Fruit fly (Drosophila melanogaster) whole organism, wandering third instar larva: Measurements from ENCODE around the gene CG15211.

ENCODE experiments used
- CG9705 ChIP-seq: fragments of 200-800 bp; sonication (Bioruptor generic); optimal IDR thresholded peaks from 2 replicates; lab custom pipeline; 2018; ENCODE audit warnings: missing biosample characterization, mild to moderate bottlenecking, missing genetic modification characterization
- Dfd ChIP-seq: fragments of >200 bp; optimal IDR thresholded peaks from 2 replicates; lab custom pipeline; 2017; ENCODE audit warnings: missing biosample characterization, missing genetic modification characterization
- Hr78 ChIP-seq: fragments of >200 bp; optimal IDR thresholded peaks from 2 replicates; lab custom pipeline; 2017; ENCODE audit warnings: missing biosample characterization, missing genetic modification characterization
- Rel ChIP-seq, 2 experiments: fragments of 200-800 bp; sonication (Bioruptor generic) in 1 of 2; optimal IDR thresholded peaks; 2 replicates in 1 of 2; 3 replicates in 1 of 2; lab custom pipeline; 2016 to 2019; ENCODE audit warnings: mild to moderate bottlenecking in 2 of 2, missing biosample characterization in 2 of 2, missing genetic modification characterization in 2 of 2, moderate library complexity in 1 of 2
- foxo ChIP-seq, 2 experiments: fragments of 200-800 bp; sonication (Bioruptor generic); optimal IDR thresholded peaks; 2 replicates in 1 of 2; 3 replicates in 1 of 2; lab custom pipeline; 2016 to 2017; ENCODE audit warnings: missing biosample characterization in 2 of 2, missing genetic modification characterization in 2 of 2
- fru ChIP-seq: fragments of 200-800 bp; sonication (Bioruptor generic); optimal IDR thresholded peaks from 3 replicates; lab custom pipeline; 2016; ENCODE audit warnings: missing biosample characterization, mild to moderate bottlenecking, missing genetic modification characterization
- h ChIP-seq: fragments of 200-800 bp; sonication (Bioruptor generic); optimal IDR thresholded peaks from 3 replicates; lab custom pipeline; 2016; ENCODE audit warnings: missing biosample characterization, mild to moderate bottlenecking, missing genetic modification characterization
- pan ChIP-seq: fragments of >200 bp; optimal IDR thresholded peaks from 2 replicates; lab custom pipeline; 2017
- psq ChIP-seq: fragments of 200-800 bp; sonication (Bioruptor generic); optimal IDR thresholded peaks from 3 replicates; lab custom pipeline; 2017; ENCODE audit warnings: missing biosample characterization, mild to moderate bottlenecking, missing genetic modification characterization, moderate library complexity
- usp ChIP-seq: fragments of >200 bp; optimal IDR thresholded peaks from 2 replicates; lab custom pipeline; 2017; ENCODE audit warnings: missing biosample characterization, missing genetic modification characterization

- TF ChIP-seq Hr78 (GFP tag; lab: Kevin White, UChicago) = no peak
- no peak for TF ChIP-seq pan
- TF ChIP-seq usp (GFP tag; lab: Kevin White, UChicago) = no peak
- no peak for TF ChIP-seq foxo (GFP tag; optimal IDR thresholded peaks at IDR 0.05; lab: Kevin White, UChicago)
- no peak for TF ChIP-seq Dfd (GFP tag; lab: Kevin White, UChicago)
- no peak for TF ChIP-seq psq
- TF ChIP-seq fru (GFP tag; lab: Kevin White, UChicago) = no peak
- TF ChIP-seq CG9705 (GFP tag; lab: Kevin White, UChicago) = no peak
- peak; percentile 3 for TF ChIP-seq h (GFP tag; lab: Kevin White, UChicago)
- no peak for TF ChIP-seq Rel (GFP tag; optimal IDR thresholded peaks at IDR 0.05; lab: Kevin White, UChicago)
- TF ChIP-seq Rel (tag; optimal IDR thresholded peaks at IDR 0.05; lab: Kevin White, UChicago) = no peak
These were observed 21.7 kb upstream of the CG15211 start for dm6 chrX:10750676-10751075.
